Worm (Caenorhabditis elegans) whole organism, L1 larva: ENCODE measurements around the gene C18F10.2.

ENCODE experiments used
- C04F5.9 ChIP-seq: sonication (generic microtip); optimal IDR thresholded peaks from 2 replicates; lab custom pipeline; 2016; ENCODE audit warnings: missing genetic modification characterization, missing compliant biosample characterization
- C16A3.4 ChIP-seq: fragments of 150-350 bp; optimal IDR thresholded peaks from 2 replicates; lab custom pipeline; 2014; ENCODE audit warnings: missing biosample characterization, missing genetic modification characterization
- F16B12.6 ChIP-seq: fragments of 150-350 bp; optimal IDR thresholded peaks from 2 replicates; lab custom pipeline; 2014; ENCODE audit warnings: missing biosample characterization, missing genetic modification characterization
- alr-1 ChIP-seq: fragments of 200-800 bp; sonication (Bioruptor generic); optimal IDR thresholded peaks from 2 replicates; lab custom pipeline; 2018; ENCODE audit warnings: borderline replicate concordance, mild to moderate bottlenecking, missing genetic modification characterization, missing compliant biosample characterization
- aly-2 ChIP-seq: fragments of 150-350 bp; optimal IDR thresholded peaks from 2 replicates; lab custom pipeline; 2014; ENCODE audit warnings: missing biosample characterization, missing genetic modification characterization
- ama-1 ChIP-seq: fragments of 150-350 bp; optimal IDR thresholded peaks from 2 replicates; lab custom pipeline; 2014
- ceh-63 ChIP-seq: fragments of 200-800 bp; sonication (Bioruptor generic); optimal IDR thresholded peaks from 2 replicates; lab custom pipeline; 2018; ENCODE audit warnings: mild to moderate bottlenecking, missing genetic modification characterization, missing compliant biosample characterization
- ceh-8 ChIP-seq: fragments of 200-800 bp; sonication (Bioruptor generic); optimal IDR thresholded peaks from 2 replicates; lab custom pipeline; 2018; ENCODE audit warnings: mild to moderate bottlenecking, missing genetic modification characterization, moderate library complexity, missing compliant biosample characterization
- ceh-82 ChIP-seq, 3 experiments: fragments of 150-350 bp in 1 of 3; sonication (generic microtip) in 2 of 3; optimal IDR thresholded peaks; 2 replicates each; lab custom pipeline; 2014 to 2017; ENCODE audit warnings: missing biosample characterization in 3 of 3, missing genetic modification characterization in 3 of 3
- ceh-88 ChIP-seq: fragments of 200-800 bp; sonication (Bioruptor generic); IDR thresholded peaks from 2 replicates; pipeline ENCODE4 v1.3.6; 2022; ENCODE audit warnings: missing genetic modification characterization, missing compliant biosample characterization
- ceh-90 ChIP-seq: sonication (generic microtip); optimal IDR thresholded peaks from 2 replicates; lab custom pipeline; 2016; ENCODE audit warnings: missing genetic modification characterization, missing compliant biosample characterization
- dsc-1 ChIP-seq: sonication (generic microtip); optimal IDR thresholded peaks from 2 replicates; lab custom pipeline; 2016; ENCODE audit warnings: mild to moderate bottlenecking, missing genetic modification characterization, missing compliant biosample characterization
- efl-1 ChIP-seq, 4 experiments: fragments of 150-350 bp; optimal IDR thresholded peaks in 3 of 4; peaks in 1 of 4; 1 replicate in 1 of 4; 2 replicates in 3 of 4; lab custom pipeline; 2014; ENCODE audit warnings: missing biosample characterization in 2 of 4, missing genetic modification characterization in 2 of 4, missing genetic modification reagents in 2 of 4
- efl-3 ChIP-seq: fragments of 200-800 bp; sonication (Bioruptor generic); optimal IDR thresholded peaks from 2 replicates; lab custom pipeline; 2018; ENCODE audit warnings: mild to moderate bottlenecking, missing genetic modification characterization, missing compliant biosample characterization
- egl-27 ChIP-seq, 2 experiments: fragments of 150-350 bp in 1 of 2; sonication (generic microtip); optimal IDR thresholded peaks; 3 replicates each; lab custom pipeline; 2017 to 2018; ENCODE audit warnings: missing biosample characterization in 2 of 2, missing genetic modification characterization in 2 of 2, missing genetic modification reagents in 2 of 2
- elt-2 ChIP-seq: sonication (generic microtip); optimal IDR thresholded peaks from 2 replicates; lab custom pipeline; 2016; ENCODE audit warnings: missing genetic modification characterization, mild to moderate bottlenecking, inconsistent platforms, missing compliant biosample characterization, missing genetic modification reagents
- fkh-8 ChIP-seq: sonication (generic microtip); optimal IDR thresholded peaks from 2 replicates; lab custom pipeline; 2016; ENCODE audit warnings: mild to moderate bottlenecking, missing genetic modification characterization, missing compliant biosample characterization
- fos-1 ChIP-seq: fragments of 150-350 bp; optimal IDR thresholded peaks from 2 replicates; lab custom pipeline; 2014; ENCODE audit warnings: missing biosample characterization, missing genetic modification characterization
- grh-1 ChIP-seq: fragments of 200-800 bp; sonication (Bioruptor generic); IDR thresholded peaks from 2 replicates; pipeline ENCODE4 v1.3.6; 2022; ENCODE audit warnings: missing genetic modification reagents, missing genetic modification characterization, missing compliant biosample characterization
- hlh-4 ChIP-seq: sonication (generic microtip); optimal IDR thresholded peaks from 2 replicates; lab custom pipeline; 2016; ENCODE audit warnings: mild to moderate bottlenecking, missing genetic modification characterization, missing compliant biosample characterization
- irx-1 ChIP-seq: sonication (generic microtip); optimal IDR thresholded peaks from 2 replicates; lab custom pipeline; 2016; ENCODE audit warnings: missing genetic modification characterization, missing compliant biosample characterization
- isw-1 ChIP-seq: fragments of 200-800 bp; sonication (Bioruptor generic); IDR thresholded peaks from 2 replicates; pipeline ENCODE4 v1.3.6; 2022; ENCODE audit warnings: missing genetic modification characterization, missing compliant biosample characterization
- jun-1 ChIP-seq: fragments of 150-350 bp; optimal IDR thresholded peaks from 2 replicates; lab custom pipeline; 2014; ENCODE audit warnings: missing biosample characterization, missing genetic modification reagents, missing genetic modification characterization
- lin-15B ChIP-seq: fragments of 150-350 bp; sonication (generic microtip); optimal IDR thresholded peaks from 3 replicates; lab custom pipeline; 2014; ENCODE audit warnings: missing biosample characterization, missing genetic modification characterization
- lin-35 ChIP-seq, 2 experiments: fragments of 150-350 bp; optimal IDR thresholded peaks; 2 replicates each; lab custom pipeline; 2014; ENCODE audit warnings: missing biosample characterization in 2 of 2, missing genetic modification characterization in 2 of 2, missing genetic modification reagents in 2 of 2
- lir-3 ChIP-seq: sonication (generic microtip); optimal IDR thresholded peaks from 2 replicates; lab custom pipeline; 2016; ENCODE audit warnings: mild to moderate bottlenecking, missing genetic modification characterization, moderate library complexity, missing compliant biosample characterization; ENCODE audit not compliant: poor library complexity
- lsy-2 ChIP-seq, 2 experiments: fragments of 150-350 bp; optimal IDR thresholded peaks; 2 replicates each; lab custom pipeline; 2014; ENCODE audit warnings: missing biosample characterization in 2 of 2, missing genetic modification characterization in 2 of 2
- mdl-1 ChIP-seq, 2 experiments: fragments of 150-350 bp; optimal IDR thresholded peaks; 2 replicates each; lab custom pipeline; 2014 to 2017; ENCODE audit warnings: missing biosample characterization in 2 of 2, missing genetic modification characterization in 2 of 2, inconsistent platforms in 1 of 2
- mef-2 ChIP-seq: fragments of 150-350 bp; optimal IDR thresholded peaks from 2 replicates; lab custom pipeline; 2014; ENCODE audit warnings: missing biosample characterization, missing genetic modification characterization
- mep-1 ChIP-seq: fragments of 150-350 bp; optimal IDR thresholded peaks from 2 replicates; lab custom pipeline; 2014; ENCODE audit warnings: missing biosample characterization, missing genetic modification characterization
- nhr-11 ChIP-seq: fragments of 150-350 bp; optimal IDR thresholded peaks from 2 replicates; lab custom pipeline; 2014; ENCODE audit warnings: missing biosample characterization, missing genetic modification characterization
- nhr-19 ChIP-seq: fragments of 200-800 bp; sonication (Bioruptor generic); conservative IDR thresholded peaks from 2 replicates; pipeline ENCODE4 v1.3.6; 2022; ENCODE audit warnings: missing genetic modification characterization, missing compliant biosample characterization
- nhr-47 ChIP-seq: sonication (generic microtip); optimal IDR thresholded peaks from 2 replicates; lab custom pipeline; 2016; ENCODE audit warnings: mild to moderate bottlenecking, missing genetic modification characterization, moderate library complexity, missing compliant biosample characterization
- nhr-71 ChIP-seq: sonication (generic microtip); optimal IDR thresholded peaks from 2 replicates; lab custom pipeline; 2016; ENCODE audit warnings: mild to moderate bottlenecking, missing genetic modification characterization, moderate library complexity, missing compliant biosample characterization
- nhr-77 ChIP-seq: fragments of 150-350 bp; optimal IDR thresholded peaks from 2 replicates; lab custom pipeline; 2014; ENCODE audit warnings: missing biosample characterization, missing genetic modification characterization
- nhr-90 ChIP-seq: sonication (generic microtip); optimal IDR thresholded peaks from 2 replicates; lab custom pipeline; 2016; ENCODE audit warnings: mild to moderate bottlenecking, missing genetic modification characterization, missing compliant biosample characterization; ENCODE audit not compliant: poor library complexity
- pag-3 ChIP-seq: sonication (generic microtip); optimal IDR thresholded peaks from 2 replicates; lab custom pipeline; 2017; ENCODE audit warnings: missing genetic modification characterization, mild to moderate bottlenecking, missing compliant biosample characterization, antibody characterized with exemption, borderline replicate concordance; ENCODE audit not compliant: insufficient read depth
- rnt-1 ChIP-seq: sonication (generic microtip); optimal IDR thresholded peaks from 2 replicates; lab custom pipeline; 2016; ENCODE audit warnings: mild to moderate bottlenecking, missing genetic modification characterization, moderate library complexity, missing compliant biosample characterization
- snpc-4 ChIP-seq: fragments of 150-350 bp; optimal IDR thresholded peaks from 2 replicates; lab custom pipeline; 2014; ENCODE audit warnings: missing biosample characterization, missing genetic modification characterization
- sup-37 ChIP-seq: fragments of 200-800 bp; sonication (Bioruptor generic); optimal IDR thresholded peaks from 2 replicates; lab custom pipeline; 2018; ENCODE audit warnings: mild to moderate bottlenecking, missing genetic modification characterization, missing compliant biosample characterization
- swsn-7 ChIP-seq: sonication (generic microtip); optimal IDR thresholded peaks from 2 replicates; lab custom pipeline; 2016; ENCODE audit warnings: missing genetic modification characterization, missing compliant biosample characterization
- tbx-2 ChIP-seq: sonication (generic microtip); optimal IDR thresholded peaks from 2 replicates; lab custom pipeline; 2016; ENCODE audit warnings: missing genetic modification characterization, missing compliant biosample characterization
- tlp-1 ChIP-seq: fragments of 150-350 bp; optimal IDR thresholded peaks from 2 replicates; lab custom pipeline; 2014; ENCODE audit warnings: missing biosample characterization, missing genetic modification characterization
- unc-62 ChIP-seq: fragments of 150-350 bp; optimal IDR thresholded peaks from 2 replicates; lab custom pipeline; 2014; ENCODE audit warnings: missing biosample characterization, missing genetic modification reagents, missing genetic modification characterization
- unc-86 ChIP-seq: sonication (generic microtip); optimal IDR thresholded peaks from 2 replicates; lab custom pipeline; 2016; ENCODE audit warnings: missing genetic modification characterization, missing compliant biosample characterization
- unc-98 ChIP-seq: fragments of 200-800 bp; sonication (Bioruptor generic); IDR thresholded peaks from 2 replicates; pipeline ENCODE4 v1.3.6; 2022; ENCODE audit warnings: missing genetic modification characterization, missing compliant biosample characterization
- xbp-1 ChIP-seq: sonication (generic microtip); optimal IDR thresholded peaks from 2 replicates; lab custom pipeline; 2016; ENCODE audit warnings: missing genetic modification characterization, missing compliant biosample characterization
- ztf-11 ChIP-seq, 2 experiments: sonication (generic microtip); optimal IDR thresholded peaks; 2 replicates each; lab custom pipeline; 2016 to 2017; ENCODE audit warnings: missing genetic modification characterization in 2 of 2, missing biosample characterization in 1 of 2, missing compliant biosample characterization in 1 of 2

Gene C18F10.2

DNA sequence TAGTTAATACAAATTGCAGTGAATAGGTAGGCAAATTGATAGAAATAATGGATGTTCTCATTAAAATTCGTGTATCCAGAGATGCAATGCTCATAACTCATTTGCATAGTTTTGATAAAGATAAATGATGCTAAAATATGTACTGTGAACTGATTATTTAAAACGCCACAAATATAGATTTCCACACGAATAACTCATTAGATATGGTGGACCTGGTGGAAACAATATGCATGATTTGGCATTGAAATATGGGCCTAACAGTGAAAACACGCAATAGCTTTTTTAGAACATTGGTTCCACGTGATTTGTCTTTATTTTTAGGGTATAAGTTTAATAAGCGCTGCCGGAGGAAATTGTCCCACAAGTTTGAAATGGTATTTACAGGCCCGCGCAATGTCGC, 2.7 kb upstream of the C18F10.2 start, which contains the start of gene srg-3:
Gene srg-3, minus strand, starts transcription at position 101 of the 400 bp plus-strand sequence.
- TF ChIP-seq nhr-47 (tag; lab: Kevin White, UChicago) (no peak), hlh-4 (tag; lab: Kevin White, UChicago) (no peak), ceh-82 (tag; optimal IDR thresholded peaks at IDR 0.05; lab: Kevin White, UChicago) (no peak), jun-1 (tag; lab: Kevin White, UChicago) (no peak), lin-15B (tag; lab: Kevin White, UChicago) (no peak), ceh-90 (tag; lab: Kevin White, UChicago) (no peak), lin-35 (GFP tag; optimal IDR thresholded peaks at IDR 0.05; lab: Kevin White, UChicago) (no peak), tlp-1 (no peak), alr-1 (no peak), nhr-19 (GFP tag; lab: Robert Waterston, UW) (no peak), unc-62 (no peak), egl-27 (tag; optimal IDR thresholded peaks at IDR 0.05; lab: Kevin White, UChicago) (no peak), nhr-77 (tag; lab: Kevin White, UChicago) (no peak)

DNA sequence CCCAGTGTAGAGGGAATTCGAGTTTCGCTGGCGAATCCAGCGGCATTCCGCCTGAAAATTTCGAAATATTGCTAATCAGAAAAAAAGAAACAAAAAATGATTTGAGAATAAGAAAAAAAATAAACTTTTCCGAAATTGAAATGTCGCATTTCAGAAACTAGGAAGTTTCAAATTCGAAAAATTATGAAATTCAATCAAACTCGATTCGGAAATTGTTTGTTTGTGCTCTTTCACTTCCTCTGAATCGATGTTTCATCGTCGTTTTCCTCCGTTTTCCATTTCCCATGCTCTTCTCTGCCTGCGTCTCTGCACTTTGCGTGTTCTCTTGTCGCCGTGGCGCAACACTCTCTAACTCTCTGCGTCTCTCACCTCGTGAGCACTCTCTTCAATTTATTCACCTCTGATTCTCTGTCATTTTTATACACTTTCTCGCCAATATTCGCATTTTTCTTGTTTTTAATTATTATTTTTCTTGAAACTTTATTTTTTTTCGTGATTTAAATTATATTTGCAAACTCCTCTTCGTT, 5.4 kb downstream of the C18F10.2 start, which contains the start of gene C18F10.7:
Gene C18F10.7, minus strand, starts transcription at position 51 of the 527 bp plus-strand sequence.
- peak; percentile 52 for TF ChIP-seq irx-1 (tag; lab: Kevin White, UChicago)
- TF ChIP-seq tbx-2 (tag; lab: Kevin White, UChicago), result peak; percentile 76
- TF ChIP-seq ceh-63 (GFP tag; lab: Kevin White, UChicago), result no peak
- TF ChIP-seq dsc-1 (tag; lab: Kevin White, UChicago), result peak; percentile 66
- TF ChIP-seq unc-98 (GFP tag; lab: Robert Waterston, UW), result no peak
- no peak for TF ChIP-seq ama-1 (lab: Kevin White, UChicago)
- no peak for TF ChIP-seq ceh-8
- peak; percentile 16 for TF ChIP-seq F16B12.6 (tag; lab: Kevin White, UChicago)
- no peak for TF ChIP-seq unc-62
- TF ChIP-seq nhr-19 (GFP tag; lab: Robert Waterston, UW), result peak; percentile 76
- TF ChIP-seq xbp-1, result peak; percentile 70
- TF ChIP-seq nhr-71, result peak; percentile 89
- peak; percentile 86 for TF ChIP-seq swsn-7 (tag; lab: Kevin White, UChicago)
- peak; percentile 50 for TF ChIP-seq mep-1 (tag; lab: Kevin White, UChicago)
- peak; percentile 61 for TF ChIP-seq elt-2
- peak; percentile 52 for TF ChIP-seq fkh-8 (tag; lab: Kevin White, UChicago)
- TF ChIP-seq nhr-47 (tag; lab: Kevin White, UChicago), result peak; percentile 73
- TF ChIP-seq sup-37 (GFP tag; lab: Kevin White, UChicago), result peak; percentile 3
- peak; percentile 37 to 64 (median 38) for TF ChIP-seq ceh-82 (tag; optimal IDR thresholded peaks at IDR 0.05; lab: Kevin White, UChicago)
- TF ChIP-seq jun-1 (tag; lab: Kevin White, UChicago), result peak; percentile 36
- TF ChIP-seq ceh-88 (GFP tag; lab: Robert Waterston, UW), result no peak; the same call in 1 of the 2 replicates
- TF ChIP-seq mef-2 (tag; lab: Kevin White, UChicago), result peak; percentile 61
- peak; percentile 7 for TF ChIP-seq nhr-11 (tag; lab: Kevin White, UChicago)
- TF ChIP-seq efl-1 (optimal IDR thresholded peaks at IDR 0.05; lab: Kevin White, UChicago), result peak; percentile 79 to 85
- TF ChIP-seq efl-1 (GFP tag; optimal IDR thresholded peaks at IDR 0.05 in 1 of 2; lab: Kevin White, UChicago), result peak; percentile 60 to 95
- TF ChIP-seq mdl-1 (tag; optimal IDR thresholded peaks at IDR 0.05; lab: Kevin White, UChicago), result peak in 1 of 2 experiments; percentile 90
- peak; percentile 37 for TF ChIP-seq lir-3 (tag; lab: Kevin White, UChicago)
- TF ChIP-seq C04F5.9 (tag; lab: Kevin White, UChicago), result peak; percentile 34
- TF ChIP-seq lsy-2 (tag; optimal IDR thresholded peaks at IDR 0.05; lab: Kevin White, UChicago), result peak in 1 of 2 experiments; percentile 76
- peak; percentile 35 for TF ChIP-seq C16A3.4
- TF ChIP-seq isw-1 (GFP tag; lab: Robert Waterston, UW), result peak; percentile 30
- no peak for TF ChIP-seq pag-3 (tag; lab: Kevin White, UChicago)
- TF ChIP-seq grh-1, result 0 out of 2 replicates have a peak, but pooled peaks have one; percentile 8
- peak; percentile 59 for TF ChIP-seq nhr-90
- TF ChIP-seq snpc-4 (tag; lab: Kevin White, UChicago), result peak; percentile 64
- TF ChIP-seq nhr-77 (tag; lab: Kevin White, UChicago), result peak; percentile 11
- peak; percentile 65 for TF ChIP-seq unc-86 (tag; lab: Kevin White, UChicago)
- TF ChIP-seq efl-3 (GFP tag; lab: Kevin White, UChicago), result no peak
- TF ChIP-seq fos-1 (tag; lab: Kevin White, UChicago), result peak; percentile 73
- TF ChIP-seq tlp-1, result no peak
- TF ChIP-seq ztf-11 (tag; optimal IDR thresholded peaks at IDR 0.05; lab: Kevin White, UChicago), result no peak
- TF ChIP-seq aly-2 (tag; lab: Kevin White, UChicago), result peak; percentile 24
- TF ChIP-seq rnt-1 (tag; lab: Kevin White, UChicago), result peak; percentile 79
